Worm (Caenorhabditis elegans): ENCODE results near the gene D1005.5.

DNA sequence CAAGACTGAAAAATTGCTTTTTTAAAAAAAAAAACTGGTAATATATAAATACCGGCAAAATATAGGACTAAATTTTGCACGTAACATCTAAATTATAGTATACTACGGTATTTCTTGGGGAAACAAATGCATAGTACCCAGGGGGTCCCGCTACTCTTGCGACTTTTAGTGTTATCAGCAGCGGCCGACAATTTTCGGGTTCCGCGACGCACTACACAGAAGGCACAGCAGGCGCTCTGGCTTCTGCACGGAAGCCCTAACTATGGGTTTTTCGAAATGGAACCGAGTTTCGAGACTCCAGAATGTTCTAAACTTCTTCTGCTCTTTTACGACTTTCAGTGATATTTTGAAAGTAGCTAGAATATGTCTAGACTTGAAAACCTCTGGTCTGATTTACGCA is 43.8 kb upstream of the D1005.5 start:
- TF ChIP-seq hlh-17 (GFP tag; optimal IDR thresholded peaks at IDR 0.05; ENCODE audit: borderline replicate concordance): no peak
- TF ChIP-seq ceh-63 (GFP tag; optimal IDR thresholded peaks at IDR 0.05): no peak
- peak; percentile 84 for TF ChIP-seq snpc-4 (tag; optimal IDR thresholded peaks at IDR 0.05)
- no peak for TF ChIP-seq fkh-10 (GFP tag; optimal IDR thresholded peaks at IDR 0.05)
- TF ChIP-seq unc-62 (GFP tag; optimal IDR thresholded peaks at IDR 0.05): no peak
- no peak for TF ChIP-seq nhr-28 (tag; optimal IDR thresholded peaks at IDR 0.05)
- no peak for TF ChIP-seq mep-1 (tag; optimal IDR thresholded peaks at IDR 0.05)
- no peak for TF ChIP-seq lin-13 (GFP tag; optimal IDR thresholded peaks at IDR 0.05)
- no peak for TF ChIP-seq nhr-47 (tag; optimal IDR thresholded peaks at IDR 0.05)
- no peak for TF ChIP-seq ets-5 (GFP tag; IDR thresholded peaks at IDR 0.05)
